Fruit fly (Drosophila melanogaster) whole organism, prepupa: ENCODE data around the gene loco.

Source experiments
- Blimp-1 ChIP-seq: fragments of 200-800 bp; sonication (Bioruptor generic); optimal IDR thresholded peaks from 3 replicates; lab custom pipeline; 2017; ENCODE audit warnings: missing biosample characterization, missing genetic modification characterization, mild to moderate bottlenecking, moderate library complexity, missing genetic modification reagents
- CG10631 ChIP-seq: fragments of 200-800 bp; sonication (Bioruptor generic); optimal IDR thresholded peaks from 2 replicates; lab custom pipeline; 2016; ENCODE audit warnings: missing biosample characterization, missing genetic modification characterization
- CG11294 ChIP-seq: fragments of 200-800 bp; sonication (Bioruptor generic); IDR thresholded peaks from 2 replicates; pipeline ENCODE4 v1.3.6; 2022; ENCODE audit warnings: missing biosample characterization, missing genetic modification characterization
- CG11902 ChIP-seq: fragments of 200-800 bp; sonication (Bioruptor generic); optimal IDR thresholded peaks from 3 replicates; lab custom pipeline; 2016; ENCODE audit warnings: missing biosample characterization, missing genetic modification characterization
- CG15336 ChIP-seq: fragments of 200-800 bp; sonication (Bioruptor generic); IDR thresholded peaks from 2 replicates; pipeline ENCODE4 v1.3.6; 2022; ENCODE audit warnings: missing biosample characterization, missing genetic modification characterization
- CG1621 ChIP-seq: fragments of 200-800 bp; sonication (Bioruptor generic); optimal IDR thresholded peaks from 3 replicates; lab custom pipeline; 2018; ENCODE audit warnings: missing biosample characterization, mild to moderate bottlenecking, missing genetic modification characterization
- CG16779 ChIP-seq: fragments of 200-800 bp; sonication (Bioruptor generic); optimal IDR thresholded peaks from 3 replicates; lab custom pipeline; 2017; ENCODE audit warnings: missing biosample characterization, mild to moderate bottlenecking, missing genetic modification characterization
- CG3032 ChIP-seq: fragments of 200-800 bp; optimal IDR thresholded peaks from 2 replicates; lab custom pipeline; 2019; ENCODE audit warnings: missing biosample characterization, mild to moderate bottlenecking, missing genetic modification characterization, moderate library complexity
- CG31627 ChIP-seq: fragments of 200-800 bp; sonication (Bioruptor generic); optimal IDR thresholded peaks from 3 replicates; lab custom pipeline; 2016; ENCODE audit warnings: missing biosample characterization, missing genetic modification characterization
- CG32006 ChIP-seq: fragments of 200-800 bp; sonication (Bioruptor generic); optimal IDR thresholded peaks from 3 replicates; lab custom pipeline; 2017; ENCODE audit warnings: missing biosample characterization, mild to moderate bottlenecking, missing genetic modification characterization
- CG34406 ChIP-seq: fragments of 200-800 bp; sonication (Bioruptor generic); optimal IDR thresholded peaks from 3 replicates; lab custom pipeline; 2016; ENCODE audit warnings: missing biosample characterization, missing genetic modification characterization
- CG3919 ChIP-seq: fragments of 200-800 bp; sonication (Bioruptor generic); optimal IDR thresholded peaks from 3 replicates; lab custom pipeline; 2016; ENCODE audit warnings: missing biosample characterization, missing genetic modification characterization
- CG4318 ChIP-seq: fragments of 200-800 bp; sonication (Bioruptor generic); optimal IDR thresholded peaks from 3 replicates; lab custom pipeline; 2017; ENCODE audit warnings: missing biosample characterization, mild to moderate bottlenecking, missing genetic modification characterization
- CG6163 ChIP-seq: fragments of 200-800 bp; sonication (Bioruptor generic); IDR thresholded peaks from 3 replicates; pipeline ENCODE4 v1.3.6; 2022; ENCODE audit warnings: missing biosample characterization, missing genetic modification characterization
- CG6276 ChIP-seq: fragments of 200-800 bp; sonication (Bioruptor generic); optimal IDR thresholded peaks from 2 replicates; lab custom pipeline; 2017; ENCODE audit warnings: missing biosample characterization, mild to moderate bottlenecking, missing genetic modification characterization
- CG6808 ChIP-seq: fragments of 200-800 bp; sonication (Bioruptor generic); optimal IDR thresholded peaks from 3 replicates; lab custom pipeline; 2017; ENCODE audit warnings: missing biosample characterization, missing genetic modification characterization, mild to moderate bottlenecking, moderate library complexity, missing genetic modification reagents
- CG6854 ChIP-seq: fragments of 200-800 bp; sonication (Bioruptor generic); optimal IDR thresholded peaks from 2 replicates; lab custom pipeline; 2017; ENCODE audit warnings: missing biosample characterization, mild to moderate bottlenecking, missing genetic modification characterization
- CG7368 ChIP-seq: fragments of 200-800 bp; sonication (Bioruptor generic); optimal IDR thresholded peaks from 3 replicates; lab custom pipeline; 2016; ENCODE audit warnings: missing biosample characterization, missing genetic modification characterization
- CG8119 ChIP-seq: fragments of 200-800 bp; sonication (Bioruptor generic); IDR thresholded peaks from 3 replicates; pipeline ENCODE4 v1.3.6; 2022; ENCODE audit warnings: missing biosample characterization, missing genetic modification characterization
- CG8319 ChIP-seq: fragments of 200-800 bp; sonication (Bioruptor generic); optimal IDR thresholded peaks from 3 replicates; lab custom pipeline; 2016; ENCODE audit warnings: missing biosample characterization, missing genetic modification characterization
- CG8632 ChIP-seq: fragments of 200-800 bp; sonication (Bioruptor generic); optimal IDR thresholded peaks from 3 replicates; lab custom pipeline; 2016; ENCODE audit warnings: missing biosample characterization, missing genetic modification characterization
- CG9139 ChIP-seq: fragments of 200-800 bp; sonication (Bioruptor generic); optimal IDR thresholded peaks from 3 replicates; lab custom pipeline; 2017; ENCODE audit warnings: missing biosample characterization, mild to moderate bottlenecking, missing genetic modification characterization
- Eip75B ChIP-seq: fragments of 200-800 bp; sonication (Bioruptor generic); optimal IDR thresholded peaks from 3 replicates; lab custom pipeline; 2016; ENCODE audit warnings: missing biosample characterization, missing genetic modification characterization
- Ets21C ChIP-seq: fragments of 200-800 bp; sonication (Bioruptor generic); optimal IDR thresholded peaks from 3 replicates; lab custom pipeline; 2016; ENCODE audit warnings: missing biosample characterization, missing genetic modification characterization
- Ets96B ChIP-seq: fragments of 200-800 bp; optimal IDR thresholded peaks from 2 replicates; lab custom pipeline; 2019; ENCODE audit warnings: missing biosample characterization, mild to moderate bottlenecking, missing genetic modification characterization, moderate library complexity
- Gug ChIP-seq: fragments of 200-800 bp; sonication (Bioruptor generic); IDR thresholded peaks from 2 replicates; pipeline ENCODE4 v1.3.6; 2022; ENCODE audit warnings: missing biosample characterization, missing genetic modification characterization
- Hr38 ChIP-seq: sonication (Bioruptor generic); optimal IDR thresholded peaks from 2 replicates; lab custom pipeline; 2016; ENCODE audit warnings: missing biosample characterization, missing genetic modification characterization
- Hr4 ChIP-seq: fragments of 200-800 bp; sonication (Bioruptor generic); optimal IDR thresholded peaks from 3 replicates; lab custom pipeline; 2016; ENCODE audit warnings: missing biosample characterization, missing genetic modification characterization
- Lpt ChIP-seq: fragments of 200-800 bp; sonication (Bioruptor generic); optimal IDR thresholded peaks from 3 replicates; lab custom pipeline; 2016; ENCODE audit warnings: missing biosample characterization, missing genetic modification characterization
- Met ChIP-seq: fragments of 200-800 bp; sonication (Bioruptor generic); optimal IDR thresholded peaks from 3 replicates; lab custom pipeline; 2016; ENCODE audit warnings: missing biosample characterization, missing genetic modification characterization
- OdsH ChIP-seq: fragments of 200-800 bp; sonication (Bioruptor generic); optimal IDR thresholded peaks from 3 replicates; lab custom pipeline; 2016; ENCODE audit warnings: missing biosample characterization, missing genetic modification characterization
- Smox ChIP-seq: fragments of 200-800 bp; sonication (Bioruptor generic); optimal IDR thresholded peaks from 3 replicates; lab custom pipeline; 2016; ENCODE audit warnings: missing biosample characterization, missing genetic modification characterization
- Sox102F ChIP-seq: fragments of 200-800 bp; sonication (Bioruptor generic); optimal IDR thresholded peaks from 2 replicates; lab custom pipeline; 2016; ENCODE audit warnings: missing biosample characterization, mild to moderate bottlenecking, missing genetic modification characterization
- Sox14 ChIP-seq: fragments of 200-800 bp; sonication (Bioruptor generic); optimal IDR thresholded peaks from 3 replicates; lab custom pipeline; 2016; ENCODE audit warnings: missing biosample characterization, missing genetic modification characterization
- Sox15 ChIP-seq: fragments of 200-800 bp; sonication (Bioruptor generic); optimal IDR thresholded peaks from 3 replicates; lab custom pipeline; 2016; ENCODE audit warnings: missing biosample characterization, missing genetic modification characterization
- acj6 ChIP-seq: fragments of 200-800 bp; sonication (Bioruptor generic); optimal IDR thresholded peaks from 3 replicates; lab custom pipeline; 2016; ENCODE audit warnings: missing biosample characterization, missing genetic modification characterization
- cyc ChIP-seq: fragments of 200-800 bp; sonication (Bioruptor generic); optimal IDR thresholded peaks from 3 replicates; lab custom pipeline; 2016; ENCODE audit warnings: missing biosample characterization, missing genetic modification characterization
- dac ChIP-seq: fragments of 200-800 bp; sonication (Bioruptor generic); optimal IDR thresholded peaks from 2 replicates; lab custom pipeline; 2017; ENCODE audit warnings: missing biosample characterization, mild to moderate bottlenecking, missing genetic modification characterization
- dsx ChIP-seq: fragments of 200-800 bp; optimal IDR thresholded peaks from 3 replicates; lab custom pipeline; 2019; ENCODE audit warnings: missing biosample characterization, mild to moderate bottlenecking, missing genetic modification characterization, moderate library complexity; ENCODE audit not compliant: poor library complexity, severe bottlenecking
- eg ChIP-seq: fragments of 200-800 bp; sonication (Bioruptor generic); IDR thresholded peaks from 3 replicates; pipeline ENCODE4 v1.3.6; 2022; ENCODE audit warnings: missing biosample characterization, missing genetic modification characterization
- esn ChIP-seq: fragments of 200-800 bp; sonication (Bioruptor generic); optimal IDR thresholded peaks from 2 replicates; lab custom pipeline; 2016; ENCODE audit warnings: missing biosample characterization, mild to moderate bottlenecking, missing genetic modification characterization, moderate library complexity
- fd59A ChIP-seq: fragments of 200-800 bp; sonication (Bioruptor generic); optimal IDR thresholded peaks from 2 replicates; lab custom pipeline; 2017; ENCODE audit warnings: missing biosample characterization, mild to moderate bottlenecking, missing genetic modification characterization, missing genetic modification reagents
- fd85E ChIP-seq: fragments of 200-800 bp; sonication (Bioruptor generic); optimal IDR thresholded peaks from 3 replicates; lab custom pipeline; 2016; ENCODE audit warnings: missing biosample characterization, missing genetic modification characterization
- lz ChIP-seq: fragments of 200-800 bp; sonication (Bioruptor generic); optimal IDR thresholded peaks from 3 replicates; lab custom pipeline; 2016; ENCODE audit warnings: missing biosample characterization, missing genetic modification characterization
- net ChIP-seq: fragments of 200-800 bp; sonication (Bioruptor generic); optimal IDR thresholded peaks from 3 replicates; lab custom pipeline; 2016; ENCODE audit warnings: missing biosample characterization, missing genetic modification characterization
- pdm3 ChIP-seq: fragments of 200-800 bp; sonication (Bioruptor generic); optimal IDR thresholded peaks from 3 replicates; lab custom pipeline; 2016; ENCODE audit warnings: missing biosample characterization, missing genetic modification characterization
- salr ChIP-seq, 2 experiments: fragments of 200-800 bp; sonication (Bioruptor generic); optimal IDR thresholded peaks; 3 replicates each; lab custom pipeline; 2016 to 2018; ENCODE audit warnings: missing biosample characterization in 2 of 2, missing genetic modification characterization in 2 of 2, mild to moderate bottlenecking in 1 of 2
- spab ChIP-seq: fragments of 200-800 bp; sonication (Bioruptor generic); optimal IDR thresholded peaks from 2 replicates; lab custom pipeline; 2017; ENCODE audit warnings: missing biosample characterization, mild to moderate bottlenecking, missing genetic modification characterization, missing genetic modification reagents
- ss ChIP-seq, 2 experiments: fragments of 200-800 bp; sonication (Bioruptor generic); optimal IDR thresholded peaks; 2 replicates in 1 of 2; 3 replicates in 1 of 2; lab custom pipeline; 2017 to 2018; ENCODE audit warnings: mild to moderate bottlenecking in 2 of 2, missing biosample characterization in 2 of 2, missing genetic modification characterization in 2 of 2, moderate library complexity in 1 of 2
- svp ChIP-seq: fragments of 200-800 bp; sonication (Bioruptor generic); peaks from one replicate; lab custom pipeline; 2016; ENCODE audit warnings: missing biosample characterization, missing genetic modification characterization
- topi ChIP-seq: fragments of 200-800 bp; sonication (Bioruptor generic); optimal IDR thresholded peaks from 3 replicates; lab custom pipeline; 2016; ENCODE audit warnings: missing biosample characterization, missing genetic modification characterization
- vri ChIP-seq: fragments of 200-800 bp; sonication (Bioruptor generic); optimal IDR thresholded peaks from 3 replicates; lab custom pipeline; 2016; ENCODE audit warnings: missing biosample characterization, mild to moderate bottlenecking, missing genetic modification characterization

loco gene

dm6 chr3R:22673528-22673959 is 34.4 kb upstream of the loco start:
- TF ChIP-seq CG11902 (GFP tag; lab: Kevin White, UChicago) (peak; percentile 58), CG3032 (peak; percentile 67), Sox102F (GFP tag; lab: Kevin White, UChicago) (peak; percentile 84), CG7368 (GFP tag; lab: Kevin White, UChicago) (peak; percentile 37), vri (GFP tag; lab: Kevin White, UChicago) (peak; percentile 49), Lpt (GFP tag; lab: Kevin White, UChicago) (no peak), lz (GFP tag; lab: Kevin White, UChicago) (peak; percentile 85), CG6163 (GFP tag; lab: Robert Waterston, UW) (peak; percentile 34; the same call in 1 of the 3 replicates), CG6854 (peak; percentile 39), CG31627 (peak; percentile 87), Gug (GFP tag; lab: Robert Waterston, UW) (no peak), OdsH (GFP tag; lab: Kevin White, UChicago) (no peak), Smox (GFP tag; lab: Kevin White, UChicago) (peak; percentile 75), CG4318 (GFP tag; lab: Kevin White, UChicago) (no peak), Hr38 (GFP tag; lab: Kevin White, UChicago) (no peak), Met (GFP tag; lab: Kevin White, UChicago) (peak; percentile 83), pdm3 (GFP tag; lab: Kevin White, UChicago) (peak; percentile 52), Hr4 (no peak), dac (GFP tag; lab: Kevin White, UChicago) (no peak), CG6808 (GFP tag; lab: Kevin White, UChicago) (peak; percentile 77), net (GFP tag; lab: Kevin White, UChicago) (no peak), Sox15 (GFP tag; lab: Kevin White, UChicago) (peak; percentile 51), dsx (GFP tag; lab: Kevin White, UChicago) (peak; percentile 58), topi (GFP tag; lab: Kevin White, UChicago) (peak; percentile 86), Ets96B (tag; lab: Kevin White, UChicago) (peak; percentile 57), eg (no peak), ss (GFP tag; optimal IDR thresholded peaks at IDR 0.05; lab: Kevin White, UChicago) (peak; percentile 59 to 75), Sox14 (GFP tag; lab: Kevin White, UChicago) (no peak), CG8319 (GFP tag; lab: Kevin White, UChicago) (peak; percentile 40), CG10631 (GFP tag; lab: Kevin White, UChicago) (peak; percentile 60), fd85E (GFP tag; lab: Kevin White, UChicago) (peak; percentile 11), CG8119 (GFP tag; lab: Robert Waterston, UW) (no peak), Ets21C (peak; percentile 78), CG15336 (GFP tag; lab: Robert Waterston, UW) (no peak), Blimp-1 (GFP tag; lab: Kevin White, UChicago) (peak; percentile 59), acj6 (GFP tag; lab: Kevin White, UChicago) (peak; percentile 61), CG34406 (GFP tag; lab: Kevin White, UChicago) (no peak), CG8632 (GFP tag; lab: Kevin White, UChicago) (peak; percentile 62), salr (GFP tag; optimal IDR thresholded peaks at IDR 0.05; lab: Kevin White, UChicago) (no peak), svp (GFP tag; lab: Kevin White, UChicago) (peak; percentile 95), spab (peak; percentile 70), esn (peak; percentile 88), CG3919 (GFP tag; lab: Kevin White, UChicago) (no peak), CG9139 (peak; percentile 29), CG1621 (peak; percentile 34), CG32006 (no peak), CG16779 (no peak), cyc (GFP tag; lab: Kevin White, UChicago) (peak; percentile 80), CG11294 (GFP tag; lab: Robert Waterston, UW) (no peak), fd59A (GFP tag; lab: Kevin White, UChicago) (peak; percentile 58), Eip75B (GFP tag; lab: Kevin White, UChicago) (peak; percentile 78), CG6276 (no peak)
